Worm (Caenorhabditis elegans) whole organism, L4 larva: Measurements from ENCODE around the gene spc-1.

Experiments used
- F10B5.3 ChIP-seq: sonication (generic microtip); optimal IDR thresholded peaks from 2 replicates; lab custom pipeline; 2016; ENCODE audit warnings: mild to moderate bottlenecking, missing genetic modification characterization, missing compliant biosample characterization
- F26F4.8 ChIP-seq: fragments of 200-800 bp; sonication (Bioruptor generic); conservative IDR thresholded peaks from 2 replicates; pipeline ENCODE4 v1.3.6; 2022; ENCODE audit warnings: missing genetic modification characterization, missing compliant biosample characterization
- F49E8.2 ChIP-seq: sonication (generic microtip); optimal IDR thresholded peaks from 2 replicates; lab custom pipeline; 2016; ENCODE audit warnings: missing compliant biosample characterization, mild to moderate bottlenecking, missing genetic modification characterization, borderline replicate concordance
- R02D3.7 ChIP-seq: fragments of 150-350 bp; sonication (generic microtip); optimal IDR thresholded peaks from 3 replicates; lab custom pipeline; 2014; ENCODE audit warnings: missing biosample characterization, missing genetic modification characterization
- Y105C5A.15 ChIP-seq: fragments of 200-800 bp; sonication (Bioruptor generic); IDR thresholded peaks from 2 replicates; pipeline ENCODE4 v1.3.6; 2022; ENCODE audit warnings: missing genetic modification characterization, missing compliant biosample characterization
- Y48G9A.11 ChIP-seq: fragments of 200-800 bp; sonication (Bioruptor generic); IDR thresholded peaks from 2 replicates; pipeline ENCODE4 v1.3.6; 2022; ENCODE audit warnings: missing genetic modification reagents, missing genetic modification characterization, missing compliant biosample characterization
- ZK337.2 ChIP-seq: fragments of 200-800 bp; sonication (Bioruptor generic); IDR thresholded peaks from 2 replicates; pipeline ENCODE4 v1.3.6; 2022; ENCODE audit warnings: missing genetic modification reagents, missing genetic modification characterization, missing compliant biosample characterization
- aha-1 ChIP-seq: fragments of 150-350 bp; peaks from one replicate; lab custom pipeline; 2014; ENCODE audit warnings: missing biosample characterization, missing genetic modification characterization
- aly-2 ChIP-seq: sonication (generic microtip); optimal IDR thresholded peaks from 2 replicates; lab custom pipeline; 2018; ENCODE audit warnings: missing biosample characterization, missing genetic modification characterization
- ama-1 ChIP-seq: fragments of 150-350 bp; optimal IDR thresholded peaks from 2 replicates; lab custom pipeline; 2014; ENCODE audit warnings: inconsistent platforms, mixed read lengths
- arid-1 ChIP-seq: fragments of 200-800 bp; sonication (Bioruptor generic); conservative IDR thresholded peaks from 2 replicates; pipeline ENCODE4 v1.3.6; 2022; ENCODE audit warnings: missing genetic modification reagents, missing genetic modification characterization, missing compliant biosample characterization
- attf-4 ChIP-seq: sonication (generic microtip); optimal IDR thresholded peaks from 3 replicates; lab custom pipeline; 2017; ENCODE audit warnings: missing biosample characterization, missing genetic modification characterization
- ceh-28 ChIP-seq: fragments of 150-350 bp; optimal IDR thresholded peaks from 2 replicates; lab custom pipeline; 2014; ENCODE audit warnings: missing biosample characterization, missing genetic modification reagents, missing genetic modification characterization
- ceh-44 ChIP-seq: fragments of 200-800 bp; sonication (Bioruptor generic); IDR thresholded peaks from 2 replicates; pipeline ENCODE4 v1.3.6; 2022; ENCODE audit warnings: missing genetic modification reagents, missing genetic modification characterization, missing compliant biosample characterization
- cey-2 ChIP-seq: sonication (generic microtip); optimal IDR thresholded peaks from 3 replicates; lab custom pipeline; 2017; ENCODE audit warnings: missing genetic modification characterization, mild to moderate bottlenecking, missing compliant biosample characterization, antibody characterized with exemption, borderline replicate concordance; ENCODE audit not compliant: insufficient read depth
- daf-16 ChIP-seq, 3 experiments: sonication (generic microtip); optimal IDR thresholded peaks; 2 replicates each; lab custom pipeline; 2016 to 2017; ENCODE audit warnings: missing genetic modification characterization in 3 of 3, missing genetic modification reagents in 3 of 3, mild to moderate bottlenecking in 2 of 3, missing compliant biosample characterization in 2 of 3, missing biosample characterization in 1 of 3, moderate library complexity in 1 of 3
- daf-8 ChIP-seq: fragments of 200-800 bp; sonication (Bioruptor generic); IDR thresholded peaks from 2 replicates; pipeline ENCODE4 v1.3.6; 2022; ENCODE audit warnings: missing genetic modification characterization, missing compliant biosample characterization
- dmd-6 ChIP-seq: fragments of 200-800 bp; sonication (Bioruptor generic); IDR thresholded peaks from 2 replicates; pipeline ENCODE4 v1.3.6; 2022; ENCODE audit warnings: missing genetic modification reagents, missing genetic modification characterization, missing compliant biosample characterization
- dmd-8 ChIP-seq: fragments of 200-800 bp; sonication (Bioruptor generic); IDR thresholded peaks from 2 replicates; pipeline ENCODE4 v1.3.6; 2022; ENCODE audit warnings: missing genetic modification characterization, missing compliant biosample characterization
- duxl-1 ChIP-seq: sonication (generic microtip); optimal IDR thresholded peaks from 2 replicates; lab custom pipeline; 2016; ENCODE audit warnings: mild to moderate bottlenecking, missing genetic modification characterization, moderate library complexity, missing compliant biosample characterization; ENCODE audit not compliant: poor library complexity
- dve-1 ChIP-seq: sonication (generic microtip); optimal IDR thresholded peaks from 2 replicates; lab custom pipeline; 2017; ENCODE audit warnings: antibody characterized with exemption, mild to moderate bottlenecking, missing genetic modification characterization, missing compliant biosample characterization; ENCODE audit not compliant: insufficient read depth
- egl-43 ChIP-seq: fragments of 200-800 bp; sonication (Bioruptor generic); IDR thresholded peaks from 2 replicates; pipeline ENCODE4 v1.3.6; 2022; ENCODE audit warnings: missing genetic modification reagents, missing genetic modification characterization, missing compliant biosample characterization
- fos-1 ChIP-seq: fragments of 150-350 bp; optimal IDR thresholded peaks from 2 replicates; lab custom pipeline; 2014; ENCODE audit warnings: missing biosample characterization, missing genetic modification characterization
- lim-7 ChIP-seq: fragments of 200-800 bp; sonication (Bioruptor generic); IDR thresholded peaks from 2 replicates; pipeline ENCODE4 v1.3.6; 2022; ENCODE audit warnings: missing genetic modification characterization, missing compliant biosample characterization
- mxl-2 ChIP-seq: fragments of 200-800 bp; sonication (Bioruptor generic); conservative IDR thresholded peaks from 2 replicates; pipeline ENCODE4 v1.3.6; 2022; ENCODE audit warnings: missing genetic modification reagents, missing genetic modification characterization, missing compliant biosample characterization
- nhr-102 ChIP-seq: sonication (generic microtip); optimal IDR thresholded peaks from 2 replicates; lab custom pipeline; 2016; ENCODE audit warnings: mild to moderate bottlenecking, missing genetic modification characterization, moderate library complexity, missing compliant biosample characterization
- nhr-11 ChIP-seq: fragments of 150-350 bp; optimal IDR thresholded peaks from 2 replicates; lab custom pipeline; 2014; ENCODE audit warnings: missing biosample characterization, missing genetic modification characterization
- nhr-111 ChIP-seq: fragments of 200-800 bp; sonication (Bioruptor generic); optimal IDR thresholded peaks from 2 replicates; lab custom pipeline; 2018; ENCODE audit warnings: mild to moderate bottlenecking, missing genetic modification characterization, missing compliant biosample characterization
- nhr-6 ChIP-seq: fragments of 150-350 bp; optimal IDR thresholded peaks from 2 replicates; lab custom pipeline; 2014; ENCODE audit warnings: missing biosample characterization, missing genetic modification characterization
- nhr-77 ChIP-seq: fragments of 150-350 bp; optimal IDR thresholded peaks from 2 replicates; lab custom pipeline; 2014; ENCODE audit warnings: missing biosample characterization, missing genetic modification characterization
- php-3 ChIP-seq: fragments of 200-800 bp; sonication (Bioruptor generic); IDR thresholded peaks from 2 replicates; pipeline ENCODE4 v1.3.6; 2022; ENCODE audit warnings: missing genetic modification reagents, missing genetic modification characterization, missing compliant biosample characterization
- sdz-12 ChIP-seq: fragments of 200-800 bp; sonication (Bioruptor generic); optimal IDR thresholded peaks from 2 replicates; lab custom pipeline; 2018; ENCODE audit warnings: mild to moderate bottlenecking, missing genetic modification characterization, missing compliant biosample characterization
- skn-1 ChIP-seq: fragments of 150-350 bp; optimal IDR thresholded peaks from 2 replicates; lab custom pipeline; 2014; ENCODE audit warnings: missing biosample characterization, missing genetic modification characterization
- spr-1 ChIP-seq: sonication (generic microtip); optimal IDR thresholded peaks from 2 replicates; lab custom pipeline; 2016; ENCODE audit warnings: mild to moderate bottlenecking, missing genetic modification characterization, missing compliant biosample characterization
- spr-3 ChIP-seq: fragments of 200-800 bp; sonication (Bioruptor generic); optimal IDR thresholded peaks from 2 replicates; lab custom pipeline; 2018; ENCODE audit warnings: mild to moderate bottlenecking, missing genetic modification characterization, missing compliant biosample characterization
- unc-130 ChIP-seq: sonication (generic microtip); optimal IDR thresholded peaks from 2 replicates; lab custom pipeline; 2016; ENCODE audit warnings: missing genetic modification reagents, missing genetic modification characterization, missing compliant biosample characterization
- unc-62 ChIP-seq, 3 experiments: fragments of 150-350 bp in 1 of 3; sonication (generic microtip); optimal IDR thresholded peaks in 2 of 3; peaks in 1 of 3; 1 replicate in 1 of 3; 2 replicates in 2 of 3; lab custom pipeline; 2014 to 2017; ENCODE audit warnings: missing biosample characterization in 3 of 3, missing genetic modification characterization in 3 of 3, missing genetic modification reagents in 3 of 3, missing genotype in 1 of 3
- vab-7 ChIP-seq: fragments of 200-800 bp; sonication (Bioruptor generic); IDR thresholded peaks from 2 replicates; pipeline ENCODE4 v1.3.6; 2022; ENCODE audit warnings: missing genetic modification reagents, missing genetic modification characterization, missing compliant biosample characterization
- zfp-2 ChIP-seq: sonication (generic microtip); optimal IDR thresholded peaks from 2 replicates; lab custom pipeline; 2016; ENCODE audit warnings: mild to moderate bottlenecking, missing genetic modification characterization, missing compliant biosample characterization
- zfp-3 ChIP-seq: fragments of 200-800 bp; sonication (Bioruptor generic); conservative IDR thresholded peaks from 2 replicates; pipeline ENCODE4 v1.3.6; 2022; ENCODE audit warnings: missing genetic modification reagents, missing genetic modification characterization, missing compliant biosample characterization
- ztf-7 ChIP-seq: fragments of 150-350 bp; optimal IDR thresholded peaks from 2 replicates; lab custom pipeline; 2014; ENCODE audit warnings: missing biosample characterization, missing genetic modification characterization

spc-1 gene

DNA sequence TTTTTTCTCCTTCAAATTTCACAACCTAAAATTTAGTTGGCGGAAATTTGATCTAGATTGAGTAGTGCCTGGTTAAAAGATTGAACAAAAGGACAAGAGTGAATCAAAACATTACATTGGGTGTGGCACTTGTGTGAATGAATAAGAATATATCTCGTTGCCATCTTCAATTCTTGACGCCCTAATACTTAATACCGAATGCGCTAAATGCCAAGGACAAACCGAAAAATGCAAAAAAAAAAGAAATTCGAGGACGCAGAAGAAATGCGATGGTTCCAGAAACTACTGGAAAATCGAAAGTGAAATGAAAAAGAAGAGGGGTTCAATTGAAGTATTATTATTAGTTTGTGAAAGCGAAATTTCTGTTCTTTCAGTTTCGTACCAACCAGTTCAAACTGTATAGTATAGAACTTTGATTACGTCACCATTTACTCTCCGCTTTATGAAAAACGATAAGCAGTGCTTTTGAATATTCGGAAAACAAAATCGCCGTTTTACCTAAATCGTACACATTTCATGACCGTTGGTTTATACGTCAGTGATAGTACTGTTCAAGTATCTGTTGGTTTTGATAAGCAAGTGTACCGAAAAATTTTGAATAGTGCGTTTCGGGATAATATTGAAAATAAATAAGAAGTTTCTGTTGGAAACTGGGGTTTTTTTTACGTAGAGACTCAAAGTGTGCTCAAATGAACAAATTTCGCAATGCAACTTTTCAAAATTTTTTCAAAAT lies 28.4 kb upstream of the spc-1 start (continued):
- TF ChIP-seq nhr-102 (tag; lab: Kevin White, UChicago) (no peak), nhr-11 (tag; lab: Kevin White, UChicago) (no peak), vab-7 (no peak), nhr-6 (tag; lab: Kevin White, UChicago) (no peak), dve-1 (tag; lab: Kevin White, UChicago) (peak; percentile 36), unc-62 (GFP tag; optimal IDR thresholded peaks at IDR 0.05 in 1 of 2; lab: Kevin White, UChicago) (no peak), unc-62 (tag; optimal IDR thresholded peaks at IDR 0.05; lab: Kevin White, UChicago) (no peak), ceh-44 (GFP tag; lab: Robert Waterston, UW) (no peak), egl-43 (GFP tag; lab: Robert Waterston, UW) (no peak), aly-2 (tag; lab: Kevin White, UChicago) (no peak), R02D3.7 (tag; lab: Kevin White, UChicago) (no peak), spr-3 (GFP tag; lab: Kevin White, UChicago) (no peak), ZK337.2 (GFP tag; lab: Robert Waterston, UW) (no peak), php-3 (GFP tag; lab: Robert Waterston, UW) (no peak), zfp-2 (no peak), nhr-111 (GFP tag; lab: Kevin White, UChicago) (no peak), dmd-8 (no peak), sdz-12 (no peak), mxl-2 (no peak), zfp-3 (no peak)

DNA sequence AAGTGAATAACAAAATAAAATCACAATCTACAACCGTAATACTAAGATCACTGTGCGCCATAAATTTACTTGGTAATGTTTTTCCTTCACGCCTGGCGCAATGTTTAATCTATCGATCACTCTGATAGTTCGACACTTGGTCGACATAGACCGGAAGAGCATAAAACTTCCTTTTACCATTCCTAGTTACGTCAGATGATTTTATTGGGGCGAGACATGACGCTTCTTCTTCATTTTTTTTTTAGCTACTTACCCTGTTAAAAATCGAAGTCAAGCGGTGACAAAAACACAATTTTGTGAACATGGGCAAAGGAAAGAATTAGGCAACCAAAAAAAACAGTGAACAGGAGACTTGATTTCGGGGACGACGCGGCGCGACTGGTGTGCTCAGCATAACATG lies 27.7 kb upstream of the spc-1 start:
- TF ChIP-seq dmd-6 (GFP tag; lab: Robert Waterston, UW) (0 out of 2 replicates have a peak, but pooled peaks have one; percentile 16), attf-4 (no peak), daf-16 (GFP tag; optimal IDR thresholded peaks at IDR 0.05; lab: Kevin White, UChicago) (no peak), daf-16 (tag; optimal IDR thresholded peaks at IDR 0.05; lab: Kevin White, UChicago) (peak; percentile 4), Y105C5A.15 (GFP tag; lab: Robert Waterston, UW) (no peak), aly-2 (tag; lab: Kevin White, UChicago) (no peak), skn-1 (no peak), cey-2 (tag; lab: Kevin White, UChicago) (no peak), duxl-1 (no peak), dve-1 (tag; lab: Kevin White, UChicago) (peak; percentile 20), F26F4.8 (GFP tag; lab: Robert Waterston, UW) (no peak), F10B5.3 (tag; lab: Kevin White, UChicago) (no peak), arid-1 (GFP tag; lab: Robert Waterston, UW) (no peak), ztf-7 (tag; lab: Kevin White, UChicago) (peak; percentile 85), aha-1 (tag; lab: Kevin White, UChicago) (peak; percentile 31), spr-1 (tag; lab: Kevin White, UChicago) (no peak), nhr-77 (tag; lab: Kevin White, UChicago) (no peak), F49E8.2 (no peak), unc-130 (GFP tag; lab: Kevin White, UChicago) (no peak), ceh-28 (no peak), dmd-8 (no peak), lim-7 (GFP tag; lab: Robert Waterston, UW) (no peak), daf-8 (GFP tag; lab: Robert Waterston, UW) (no peak), php-3 (GFP tag; lab: Robert Waterston, UW) (peak; percentile 34; the same call in 1 of the 2 replicates), fos-1 (tag; lab: Kevin White, UChicago) (no peak), Y48G9A.11 (GFP tag; lab: Robert Waterston, UW) (no peak), ama-1 (lab: Kevin White, UChicago) (no peak), nhr-6 (tag; lab: Kevin White, UChicago) (no peak), zfp-3 (no peak)
- TF ChIP-seq, all 104 proteins: peak for 6
